Worm (Caenorhabditis elegans) whole organism, early embryonic: ENCODE data around the gene ani-1.

ENCODE experiments used
- B0310.2 ChIP-seq: sonication (generic microtip); optimal IDR thresholded peaks from 2 replicates; lab custom pipeline; 2016; ENCODE audit warnings: mild to moderate bottlenecking, missing genetic modification characterization, missing compliant biosample characterization
- F13C5.2 ChIP-seq: sonication (generic microtip); optimal IDR thresholded peaks from 2 replicates; lab custom pipeline; 2017; ENCODE audit warnings: mild to moderate bottlenecking, missing genetic modification characterization, inconsistent platforms, missing compliant biosample characterization
- aly-1 ChIP-seq: sonication (generic microtip); optimal IDR thresholded peaks from 2 replicates; lab custom pipeline; 2016; ENCODE audit warnings: missing genetic modification characterization, missing compliant biosample characterization
- ama-1 ChIP-seq: fragments of 150-350 bp; optimal IDR thresholded peaks from 2 replicates; lab custom pipeline; 2014
- ceh-13 ChIP-seq: fragments of 200-800 bp; sonication (Bioruptor generic); optimal IDR thresholded peaks from 2 replicates; lab custom pipeline; 2018; ENCODE audit warnings: mild to moderate bottlenecking, missing genetic modification characterization, missing compliant biosample characterization
- ceh-36 ChIP-seq: sonication (generic microtip); optimal IDR thresholded peaks from 2 replicates; lab custom pipeline; 2016; ENCODE audit warnings: missing genetic modification characterization, inconsistent platforms, missing compliant biosample characterization
- ets-7 ChIP-seq: sonication (generic microtip); optimal IDR thresholded peaks from 2 replicates; lab custom pipeline; 2016; ENCODE audit warnings: missing genotype, missing genetic modification characterization, missing compliant biosample characterization
- hmg-4 ChIP-seq: fragments of 200-800 bp; sonication (Bioruptor generic); optimal IDR thresholded peaks from 2 replicates; lab custom pipeline; 2018; ENCODE audit warnings: mild to moderate bottlenecking, missing genetic modification characterization, missing compliant biosample characterization
- hnd-1 ChIP-seq: sonication (generic microtip); optimal IDR thresholded peaks from 2 replicates; lab custom pipeline; 2016; ENCODE audit warnings: missing genetic modification characterization, missing compliant biosample characterization
- pes-1 ChIP-seq: fragments of 200-800 bp; sonication (Bioruptor generic); IDR thresholded peaks from 2 replicates; pipeline ENCODE4 v1.3.6; 2022; ENCODE audit warnings: missing genetic modification reagents, missing genetic modification characterization, missing compliant biosample characterization
- sea-1 ChIP-seq: fragments of 200-800 bp; sonication (Bioruptor generic); conservative IDR thresholded peaks from 2 replicates; pipeline ENCODE4 v1.3.6; 2022; ENCODE audit warnings: missing genetic modification characterization, missing compliant biosample characterization
- tbx-11 ChIP-seq: fragments of 200-800 bp; sonication (Bioruptor generic); IDR thresholded peaks from 2 replicates; pipeline ENCODE4 v1.3.6; 2022; ENCODE audit warnings: missing genetic modification characterization, missing compliant biosample characterization
- tbx-37 ChIP-seq: fragments of 200-800 bp; sonication (Bioruptor generic); conservative IDR thresholded peaks from 2 replicates; pipeline ENCODE4 v1.3.6; 2022; ENCODE audit warnings: missing genetic modification reagents, missing genetic modification characterization, missing compliant biosample characterization
- tra-4 ChIP-seq: sonication (generic microtip); optimal IDR thresholded peaks from 2 replicates; lab custom pipeline; 2017; ENCODE audit warnings: missing genetic modification characterization, missing compliant biosample characterization

DNA sequence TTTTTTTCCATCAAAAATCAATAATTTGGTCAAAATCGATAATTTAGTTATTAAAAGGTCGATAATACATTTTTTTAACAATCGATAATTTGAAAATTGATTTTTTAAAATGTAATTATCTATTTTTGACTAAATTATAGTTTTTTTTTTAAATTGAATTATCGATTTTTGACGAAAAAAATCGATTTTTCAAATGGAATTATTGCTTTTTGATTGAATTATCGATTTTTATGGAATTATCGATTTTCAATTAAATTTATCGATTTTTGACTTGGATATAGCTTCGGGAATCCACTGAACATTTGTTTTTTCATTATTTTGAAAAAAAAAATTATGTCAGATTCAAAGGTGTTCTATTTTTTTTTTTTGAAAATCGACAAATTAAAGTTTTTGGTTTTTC lies 42.9 kb downstream of the ani-1 start:
- TF ChIP-seq aly-1 (tag; lab: Kevin White, UChicago) (no peak), sea-1 (GFP tag; lab: Robert Waterston, UW) (no peak), tra-4 (tag; lab: Kevin White, UChicago) (no peak), ama-1 (lab: Kevin White, UChicago) (no peak), hnd-1 (tag; lab: Kevin White, UChicago) (no peak), ets-7 (no peak), pes-1 (GFP tag; lab: Robert Waterston, UW) (no peak), ceh-13 (GFP tag; lab: Kevin White, UChicago) (no peak), F13C5.2 (tag; lab: Kevin White, UChicago) (no peak), B0310.2 (no peak), tbx-11 (GFP tag; lab: Robert Waterston, UW) (no peak), ceh-36 (tag; lab: Kevin White, UChicago) (no peak), hmg-4 (GFP tag; lab: Kevin White, UChicago) (no peak), tbx-37 (GFP tag; lab: Robert Waterston, UW) (no peak)
